Worm (Caenorhabditis elegans): ENCODE results near the gene pqn-84.
A peak's percentile ranks its signal among the peaks of the same experiment; 100 is the strongest.

ce11 chrIII:11701863-11702262, 1.8 kb downstream of the pqn-84 start:
- TF ChIP-seq ets-7 (tag; optimal IDR thresholded peaks at IDR 0.05): no peak
- no peak for TF ChIP-seq tbx-37 (GFP tag; conservative IDR thresholded peaks at IDR 0.05)
- no peak for TF ChIP-seq hnd-1 (tag; optimal IDR thresholded peaks at IDR 0.05)
- TF ChIP-seq ama-1 (optimal IDR thresholded peaks at IDR 0.05): no peak
- no peak for TF ChIP-seq F13C5.2 (tag; optimal IDR thresholded peaks at IDR 0.05)
- no peak for TF ChIP-seq pes-1 (GFP tag; IDR thresholded peaks at IDR 0.05)
- 0 out of 2 replicates have a peak, but pooled peaks have one; percentile 16 for TF ChIP-seq tbx-11 (GFP tag; IDR thresholded peaks at IDR 0.05)
- TF ChIP-seq aly-1 (tag; optimal IDR thresholded peaks at IDR 0.05): no peak
- TF ChIP-seq scrt-1 (GFP tag; IDR thresholded peaks at IDR 0.05): no peak
- TF ChIP-seq flt-1 (GFP tag; IDR thresholded peaks at IDR 0.05): no peak
- TF ChIP-seq sea-1 (GFP tag; conservative IDR thresholded peaks at IDR 0.05): no peak
- TF ChIP-seq tra-4 (tag; optimal IDR thresholded peaks at IDR 0.05): no peak
- no peak for TF ChIP-seq hmg-4 (GFP tag; optimal IDR thresholded peaks at IDR 0.05)
- no peak for TF ChIP-seq ceh-36 (tag; optimal IDR thresholded peaks at IDR 0.05)
